Worm (Caenorhabditis elegans): Measurements from ENCODE around the gene F15G9.5.

ce11 chrX:9777481-9777880, 39.8 kb upstream of the F15G9.5 start, which contains the start of gene T09B9.5:
- TF ChIP-seq nhr-6 (tag; optimal IDR thresholded peaks at IDR 0.05), result no peak
- no peak for TF ChIP-seq nhr-12 (tag; optimal IDR thresholded peaks at IDR 0.05)
- TF ChIP-seq unc-62 (GFP tag; optimal IDR thresholded peaks at IDR 0.05), result no peak
- no peak for TF ChIP-seq elt-3 (tag; optimal IDR thresholded peaks at IDR 0.05)
